Worm (Caenorhabditis elegans) whole organism, midembryonic: ENCODE data around the gene Y25C1A.13.

Experiments used
- T22C8.4 ChIP-seq: fragments of 200-800 bp; sonication (Bioruptor generic); IDR thresholded peaks from 2 replicates; pipeline ENCODE4 v1.3.6; 2022; ENCODE audit warnings: missing genetic modification characterization, missing compliant biosample characterization
- cog-1 ChIP-seq: sonication (generic microtip); optimal IDR thresholded peaks from 2 replicates; lab custom pipeline; 2016; ENCODE audit warnings: missing genetic modification characterization, missing compliant biosample characterization
- flt-1 ChIP-seq: fragments of 200-800 bp; sonication (Bioruptor generic); IDR thresholded peaks from 2 replicates; pipeline ENCODE4 v1.3.6; 2022; ENCODE audit warnings: missing genetic modification characterization, missing compliant biosample characterization
- klf-2 ChIP-seq: fragments of 200-800 bp; sonication (Bioruptor generic); conservative IDR thresholded peaks from 2 replicates; pipeline ENCODE4 v1.3.6; 2022; ENCODE audit warnings: missing genetic modification reagents, missing genetic modification characterization, missing compliant biosample characterization
- med-1 ChIP-seq: sonication (generic microtip); optimal IDR thresholded peaks from 2 replicates; lab custom pipeline; 2017; ENCODE audit warnings: missing genetic modification characterization, mild to moderate bottlenecking, missing compliant biosample characterization, antibody characterized with exemption, missing genetic modification reagents; ENCODE audit not compliant: insufficient read depth
- ref-1 ChIP-seq: fragments of 200-800 bp; sonication (Bioruptor generic); conservative IDR thresholded peaks from 2 replicates; pipeline ENCODE4 v1.3.6; 2022; ENCODE audit warnings: missing genetic modification reagents, missing genetic modification characterization, missing compliant biosample characterization
- tab-1 ChIP-seq: fragments of 200-800 bp; sonication (Bioruptor generic); IDR thresholded peaks from 2 replicates; pipeline ENCODE4 v1.3.6; 2022; ENCODE audit warnings: missing genetic modification characterization, missing compliant biosample characterization
- ztf-23 ChIP-seq: fragments of 200-800 bp; sonication (Bioruptor generic); IDR thresholded peaks from 2 replicates; pipeline ENCODE4 v1.3.6; 2022; ENCODE audit warnings: missing genetic modification reagents, missing genetic modification characterization, missing compliant biosample characterization
- ztf-29 ChIP-seq: fragments of 200-800 bp; sonication (Bioruptor generic); IDR thresholded peaks from 2 replicates; pipeline ENCODE4 v1.3.6; 2022; ENCODE audit warnings: missing genetic modification reagents, missing genetic modification characterization, missing compliant biosample characterization

The Y25C1A.13 gene

ce11 chrII:3065086-3065485 is 46.0 kb downstream of the Y25C1A.13 start:
- TF ChIP-seq ztf-23 (GFP tag; lab: Robert Waterston, UW) (no peak), flt-1 (GFP tag; lab: Robert Waterston, UW) (no peak), klf-2 (GFP tag; lab: Robert Waterston, UW) (no peak), cog-1 (tag; lab: Kevin White, UChicago) (no peak), T22C8.4 (GFP tag; lab: Robert Waterston, UW) (no peak), tab-1 (no peak)

DNA sequence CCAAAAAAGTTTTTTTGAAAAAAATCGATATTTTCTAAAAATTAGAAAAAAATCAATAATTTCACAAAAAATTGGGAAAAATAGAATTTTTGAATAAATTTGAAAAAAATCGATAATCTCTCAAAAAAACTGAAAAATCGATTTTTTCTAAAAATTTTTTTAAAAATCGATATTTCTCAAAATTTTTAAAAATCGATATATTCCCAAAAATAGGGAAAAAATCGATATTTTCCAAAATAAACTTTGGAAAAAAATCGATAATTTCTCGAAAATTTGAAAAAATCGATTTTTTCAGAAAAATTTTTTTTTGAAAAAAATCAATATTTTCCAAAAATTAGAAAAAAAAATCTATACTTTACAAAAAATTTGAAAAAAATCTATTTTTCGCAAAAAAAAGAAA is 46.4 kb downstream of the Y25C1A.13 start:
- TF ChIP-seq T22C8.4 (GFP tag; lab: Robert Waterston, UW) (peak; percentile 75), klf-2 (GFP tag; lab: Robert Waterston, UW) (no peak)

DNA sequence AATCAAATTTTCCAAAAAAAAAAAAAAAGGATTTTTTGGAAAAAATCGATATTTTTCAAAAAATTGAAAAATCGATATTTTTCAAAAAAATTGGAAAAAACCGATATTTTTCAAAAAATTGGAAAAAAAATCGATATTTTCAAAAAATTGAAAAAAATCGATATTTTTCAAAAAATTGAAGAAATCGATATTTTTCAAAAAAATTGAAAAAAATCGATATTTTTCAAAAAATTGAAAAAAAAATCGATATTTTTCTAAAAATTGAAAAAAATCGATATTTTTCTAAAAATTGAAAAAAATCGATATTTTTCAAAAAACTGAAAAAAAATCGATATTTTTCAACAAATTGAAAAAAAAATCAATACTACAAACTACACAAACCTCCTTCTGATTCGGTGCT is 47.1 kb downstream of the Y25C1A.13 start:
- TF ChIP-seq T22C8.4 (GFP tag; lab: Robert Waterston, UW) = peak; percentile 93
- no peak for TF ChIP-seq ztf-29

DNA sequence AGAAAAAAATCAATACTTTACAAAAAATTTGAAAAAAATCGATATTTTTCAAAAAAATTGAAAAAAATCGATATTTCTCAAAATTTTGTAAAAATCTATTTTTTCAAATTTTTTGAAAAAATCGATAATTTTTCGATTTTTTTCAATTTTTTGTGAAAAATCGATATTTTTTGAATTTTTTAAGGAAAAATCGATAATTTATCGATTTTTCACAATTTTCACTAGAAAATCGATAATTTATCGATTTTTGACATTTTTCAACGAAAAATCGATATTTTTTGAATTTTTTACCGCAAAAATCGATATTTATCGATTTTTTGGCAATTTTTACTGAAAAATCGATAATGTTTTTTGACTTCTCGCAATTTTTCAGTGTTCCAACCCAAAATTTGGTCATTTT is 47.7 kb downstream of the Y25C1A.13 start:
- TF ChIP-seq ztf-29 (no peak), T22C8.4 (GFP tag; lab: Robert Waterston, UW) (peak; percentile 88), klf-2 (GFP tag; lab: Robert Waterston, UW) (no peak)

- TF ChIP-seq T22C8.4 (GFP tag; lab: Robert Waterston, UW) (peak; percentile 41), flt-1 (GFP tag; lab: Robert Waterston, UW) (no peak), ztf-23 (GFP tag; lab: Robert Waterston, UW) (no peak), cog-1 (tag; lab: Kevin White, UChicago) (no peak)
These were observed 48.2 kb downstream of the Y25C1A.13 start for ce11 chrII:3062876-3063275.

ce11 chrII:3062222-3062621 is 48.8 kb downstream of the Y25C1A.13 start:
- TF ChIP-seq ztf-23 (GFP tag; lab: Robert Waterston, UW) (no peak), ref-1 (GFP tag; lab: Robert Waterston, UW) (no peak), ztf-29 (no peak), med-1 (GFP tag; lab: Kevin White, UChicago) (no peak), tab-1 (0 out of 2 replicates have a peak, but pooled peaks have one; percentile 38), cog-1 (tag; lab: Kevin White, UChicago) (no peak), T22C8.4 (GFP tag; lab: Robert Waterston, UW) (peak; percentile 58), flt-1 (GFP tag; lab: Robert Waterston, UW) (peak; percentile 62; the same call in 1 of the 2 replicates), klf-2 (GFP tag; lab: Robert Waterston, UW) (no peak)

- TF ChIP-seq klf-2 (GFP tag; lab: Robert Waterston, UW) (no peak), T22C8.4 (GFP tag; lab: Robert Waterston, UW) (no peak), ref-1 (GFP tag; lab: Robert Waterston, UW) (no peak), ztf-23 (GFP tag; lab: Robert Waterston, UW) (no peak), flt-1 (GFP tag; lab: Robert Waterston, UW) (no peak), med-1 (GFP tag; lab: Kevin White, UChicago) (no peak), tab-1 (no peak), ztf-29 (no peak), cog-1 (tag; lab: Kevin White, UChicago) (no peak)
These were observed 49.4 kb downstream of the Y25C1A.13 start for ce11 chrII:3061605-3062004.

DNA sequence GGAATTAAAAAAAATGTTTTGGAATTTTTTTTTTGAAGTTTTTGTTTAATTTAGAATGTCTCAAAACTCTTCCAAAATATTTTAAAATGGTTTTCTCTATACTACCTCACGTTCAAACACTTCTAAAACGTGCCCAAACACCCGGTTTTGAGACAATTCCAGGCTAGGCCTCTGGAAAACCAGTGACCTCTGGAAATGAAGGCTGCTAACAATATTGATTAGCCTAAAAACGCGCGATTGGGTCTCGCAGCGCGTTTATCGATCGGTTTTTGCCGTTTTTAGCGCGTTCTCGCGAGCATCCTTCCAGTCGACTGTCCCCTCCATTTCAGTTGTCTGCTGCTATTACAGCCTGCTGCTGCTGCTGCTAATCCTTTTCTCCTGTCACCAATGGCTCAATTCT is 50.3 kb downstream of the Y25C1A.13 start, which contains the start of gene Y25C1A.6:
TSS of gene Y25C1A.6 (plus strand) at position 301 of the 400 bp plus-strand sequence.
- TF ChIP-seq klf-2 (GFP tag; lab: Robert Waterston, UW) (no peak), ref-1 (GFP tag; lab: Robert Waterston, UW) (no peak), tab-1 (no peak), med-1 (GFP tag; lab: Kevin White, UChicago) (no peak), ztf-23 (GFP tag; lab: Robert Waterston, UW) (no peak), ztf-29 (no peak), T22C8.4 (GFP tag; lab: Robert Waterston, UW) (no peak), cog-1 (tag; lab: Kevin White, UChicago) (no peak), flt-1 (GFP tag; lab: Robert Waterston, UW) (no peak)
